Worm (Caenorhabditis elegans) whole organism, mixed stage, embryonic: ENCODE data around the gene plg-1.
"Not testable (repeated sequence)": the region's sequence is repeated elsewhere in the genome, so short reads cannot be mapped to it uniquely, and the experiment has no call there.

Experiments used
- cnd-1 ChIP-seq: fragments of 200-800 bp; sonication (Bioruptor generic); optimal IDR thresholded peaks from 2 replicates; lab custom pipeline; 2018; ENCODE audit warnings: mild to moderate bottlenecking, missing genetic modification characterization, missing compliant biosample characterization
- hlh-1 ChIP-seq: fragments of 150-350 bp; optimal IDR thresholded peaks from 2 replicates; lab custom pipeline; 2014; ENCODE audit warnings: missing biosample characterization, missing genetic modification reagents, missing genetic modification characterization
- lin-13 ChIP-seq: fragments of 150-350 bp; optimal IDR thresholded peaks from 2 replicates; lab custom pipeline; 2014; ENCODE audit warnings: missing biosample characterization, missing genetic modification characterization
- lsy-2 ChIP-seq: fragments of 150-350 bp; optimal IDR thresholded peaks from 2 replicates; lab custom pipeline; 2014; ENCODE audit warnings: missing biosample characterization, missing genetic modification characterization
- mep-1 ChIP-seq: fragments of 150-350 bp; optimal IDR thresholded peaks from 2 replicates; lab custom pipeline; 2017; ENCODE audit warnings: missing biosample characterization, missing genetic modification reagents, missing genetic modification characterization, inconsistent platforms
- nhr-237 ChIP-seq: fragments of 150-350 bp; optimal IDR thresholded peaks from 2 replicates; lab custom pipeline; 2014; ENCODE audit warnings: missing biosample characterization, missing genetic modification characterization
- nhr-28 ChIP-seq: fragments of 150-350 bp; optimal IDR thresholded peaks from 2 replicates; lab custom pipeline; 2014; ENCODE audit warnings: missing biosample characterization, missing genetic modification characterization
- unc-39 ChIP-seq: fragments of 150-350 bp; optimal IDR thresholded peaks from 2 replicates; lab custom pipeline; 2014; ENCODE audit warnings: missing biosample characterization, missing genetic modification characterization
- unc-62 ChIP-seq: fragments of 150-350 bp; optimal IDR thresholded peaks from 2 replicates; lab custom pipeline; 2014; ENCODE audit warnings: missing biosample characterization, missing genetic modification reagents, missing genetic modification characterization

DNA sequence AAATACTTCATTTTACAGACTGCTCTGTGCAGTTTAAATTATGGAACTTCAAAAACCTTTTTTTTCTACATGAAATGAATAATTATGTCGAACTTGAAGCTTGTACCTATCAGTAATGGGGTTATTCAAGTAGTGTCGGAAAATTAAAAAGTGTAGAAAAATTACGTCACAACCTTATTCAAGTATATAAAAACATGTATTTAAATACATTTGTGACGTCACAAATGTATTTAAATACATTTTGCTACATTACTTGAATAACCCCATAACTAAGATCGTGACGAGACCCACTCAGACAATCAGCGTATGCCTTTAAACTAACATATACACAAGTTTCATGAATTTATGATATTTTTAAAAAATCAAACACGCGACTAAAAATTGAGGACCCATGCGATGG is 1.0 kb upstream of the plg-1 start:
- TF ChIP-seq lin-13 (tag; lab: Kevin White, UChicago); unc-62 (GFP tag; lab: Kevin White, UChicago); nhr-28 (tag; lab: Kevin White, UChicago); nhr-237; unc-39 (tag; lab: Kevin White, UChicago); lsy-2 (tag; lab: Kevin White, UChicago); mep-1; hlh-1 (tag; lab: Kevin White, UChicago); cnd-1: not testable (repeated sequence)
